Worm (Caenorhabditis elegans): ENCODE results near the gene B0222.11.

- TF ChIP-seq ama-1 (optimal IDR thresholded peaks at IDR 0.05) (no peak), fos-1 (tag; optimal IDR thresholded peaks at IDR 0.05) (no peak), lsy-2 (tag; optimal IDR thresholded peaks at IDR 0.05) (no peak), ZK546.5 (tag; optimal IDR thresholded peaks at IDR 0.05) (no peak), aly-2 (tag; optimal IDR thresholded peaks at IDR 0.05) (no peak), ceh-82 (tag; optimal IDR thresholded peaks at IDR 0.05) (no peak), nhr-12 (tag; optimal IDR thresholded peaks at IDR 0.05) (no peak), mdl-1 (tag; optimal IDR thresholded peaks at IDR 0.05) (no peak), egl-27 (tag; optimal IDR thresholded peaks at IDR 0.05) (no peak), unc-39 (tag; optimal IDR thresholded peaks at IDR 0.05) (no peak)
Observed at ce11 chrV:9183718-9184441, 15.9 kb upstream of the B0222.11 start.
